Worm (Caenorhabditis elegans) whole organism, late embryonic: ENCODE data around the gene Y32G9B.1.

Source experiments
- F13H6.1 ChIP-seq: sonication (generic microtip); optimal IDR thresholded peaks from 2 replicates; lab custom pipeline; 2016; ENCODE audit warnings: missing genetic modification characterization, missing compliant biosample characterization
- ama-1 ChIP-seq: fragments of 150-350 bp; optimal IDR thresholded peaks from 2 replicates; lab custom pipeline; 2014
- ceh-19 ChIP-seq: fragments of 200-800 bp; sonication (Bioruptor generic); optimal IDR thresholded peaks from 2 replicates; lab custom pipeline; 2018; ENCODE audit warnings: mild to moderate bottlenecking, missing genetic modification characterization, missing compliant biosample characterization
- lin-11 ChIP-seq: fragments of 200-800 bp; sonication (Bioruptor generic); optimal IDR thresholded peaks from 2 replicates; lab custom pipeline; 2018; ENCODE audit warnings: mild to moderate bottlenecking, missing genetic modification characterization, missing compliant biosample characterization
- nhr-232 ChIP-seq: sonication (generic microtip); optimal IDR thresholded peaks from 2 replicates; lab custom pipeline; 2016; ENCODE audit warnings: missing genetic modification characterization, missing compliant biosample characterization
- npax-4 ChIP-seq: sonication (generic microtip); optimal IDR thresholded peaks from 2 replicates; lab custom pipeline; 2016; ENCODE audit warnings: missing genetic modification characterization, missing compliant biosample characterization
- pag-3 ChIP-seq: sonication (generic microtip); optimal IDR thresholded peaks from 2 replicates; lab custom pipeline; 2016; ENCODE audit warnings: missing compliant biosample characterization, missing genetic modification characterization, borderline replicate concordance
- pqm-1 ChIP-seq: sonication (generic microtip); optimal IDR thresholded peaks from 2 replicates; lab custom pipeline; 2016; ENCODE audit warnings: missing genetic modification characterization, missing compliant biosample characterization
- rnt-1 ChIP-seq: sonication (generic microtip); optimal IDR thresholded peaks from 2 replicates; lab custom pipeline; 2016; ENCODE audit warnings: missing genetic modification characterization, missing compliant biosample characterization
- sox-2 ChIP-seq: fragments of 200-800 bp; sonication (Bioruptor generic); IDR thresholded peaks from 2 replicates; pipeline ENCODE4 v1.3.6; 2022; ENCODE audit warnings: missing genetic modification reagents, missing genetic modification characterization, missing compliant biosample characterization

DNA sequence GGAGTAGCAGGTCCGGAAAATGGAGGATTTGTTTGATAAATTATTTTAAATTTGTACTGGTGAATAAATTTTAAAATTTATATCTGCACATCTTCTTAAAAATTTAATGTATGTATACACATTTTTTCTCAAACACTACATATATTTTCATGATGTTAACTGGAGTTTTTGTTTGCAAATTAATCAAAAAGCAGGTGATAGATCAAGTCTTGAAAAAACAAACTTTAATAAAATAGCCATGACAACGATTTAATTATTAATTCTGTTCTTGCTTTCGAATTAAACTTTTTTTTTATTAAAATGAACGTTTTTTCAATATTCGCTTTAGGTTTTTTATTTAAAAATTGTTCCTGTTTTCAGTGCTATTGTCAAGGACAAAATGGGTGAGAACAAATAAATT lies 35.7 kb downstream of the Y32G9B.1 start, which contains the start of gene F36H9.1:
- TF ChIP-seq pqm-1: no peak
- TF ChIP-seq lin-11: no peak
- no peak for TF ChIP-seq nhr-232 (tag; lab: Kevin White, UChicago)
- no peak for TF ChIP-seq pag-3 (tag; lab: Kevin White, UChicago)
- no peak for TF ChIP-seq rnt-1 (tag; lab: Kevin White, UChicago)
- no peak for TF ChIP-seq npax-4 (tag; lab: Kevin White, UChicago)
- no peak for TF ChIP-seq ceh-19 (GFP tag; lab: Kevin White, UChicago)
- TF ChIP-seq ama-1 (lab: Kevin White, UChicago): no peak
- no peak for TF ChIP-seq sox-2 (GFP tag; lab: Robert Waterston, UW)
- no peak for TF ChIP-seq F13H6.1
